Worm (Caenorhabditis elegans) whole organism, L3 larva: ENCODE data around the gene nmgp-1.

ENCODE experiments used
- R02D3.7 ChIP-seq: fragments of 150-350 bp; optimal IDR thresholded peaks from 2 replicates; lab custom pipeline; 2014; ENCODE audit warnings: missing biosample characterization, missing genetic modification characterization
- ZK546.5 ChIP-seq: sonication (generic microtip); optimal IDR thresholded peaks from 2 replicates; lab custom pipeline; 2017; ENCODE audit warnings: missing biosample characterization, missing genetic modification characterization
- aly-2 ChIP-seq: fragments of 150-350 bp; optimal IDR thresholded peaks from 2 replicates; lab custom pipeline; 2014; ENCODE audit warnings: missing biosample characterization, missing genetic modification characterization
- ama-1 ChIP-seq: fragments of 150-350 bp; optimal IDR thresholded peaks from 2 replicates; lab custom pipeline; 2018
- ceh-82 ChIP-seq: fragments of 150-350 bp; optimal IDR thresholded peaks from 2 replicates; lab custom pipeline; 2014; ENCODE audit warnings: missing biosample characterization, missing genetic modification characterization
- ceh-9 ChIP-seq: sonication (generic microtip); optimal IDR thresholded peaks from 2 replicates; lab custom pipeline; 2018; ENCODE audit warnings: missing biosample characterization, missing genetic modification characterization
- daf-12 ChIP-seq: fragments of 150-350 bp; optimal IDR thresholded peaks from 2 replicates; lab custom pipeline; 2014; ENCODE audit warnings: missing biosample characterization, missing genetic modification reagents, missing genetic modification characterization
- egl-27 ChIP-seq: sonication (generic microtip); optimal IDR thresholded peaks from 4 replicates; lab custom pipeline; 2017; ENCODE audit warnings: missing biosample characterization, missing genetic modification reagents, missing genetic modification characterization
- egl-5 ChIP-seq: fragments of 150-350 bp; optimal IDR thresholded peaks from 2 replicates; lab custom pipeline; 2017; ENCODE audit warnings: missing biosample characterization, missing genetic modification reagents, missing genetic modification characterization, inconsistent platforms
- elt-1 ChIP-seq: fragments of 150-350 bp; optimal IDR thresholded peaks from 2 replicates; lab custom pipeline; 2014; ENCODE audit warnings: missing biosample characterization, missing genetic modification characterization
- elt-2 ChIP-seq: sonication (generic microtip); optimal IDR thresholded peaks from 2 replicates; lab custom pipeline; 2016; ENCODE audit warnings: missing genetic modification reagents, mild to moderate bottlenecking, missing genetic modification characterization, missing compliant biosample characterization
- elt-3 ChIP-seq, 3 experiments: fragments of 150-350 bp in 1 of 3; sonication (generic microtip) in 2 of 3; optimal IDR thresholded peaks; 2 replicates in 2 of 3; 4 replicates in 1 of 3; lab custom pipeline; 2014 to 2017; ENCODE audit warnings: missing biosample characterization in 3 of 3, missing genetic modification characterization in 3 of 3
- eor-1 ChIP-seq, 2 experiments: fragments of 150-350 bp; optimal IDR thresholded peaks; 2 replicates each; lab custom pipeline; 2014 to 2018; ENCODE audit warnings: missing biosample characterization in 2 of 2, missing genetic modification characterization in 2 of 2
- fkh-2 ChIP-seq: fragments of 150-350 bp; optimal IDR thresholded peaks from 2 replicates; lab custom pipeline; 2014; ENCODE audit warnings: missing biosample characterization, missing genetic modification reagents, missing genetic modification characterization
- hmg-11 ChIP-seq: sonication (generic microtip); optimal IDR thresholded peaks from 2 replicates; lab custom pipeline; 2016; ENCODE audit warnings: missing genetic modification characterization, missing compliant biosample characterization
- jun-1 ChIP-seq: fragments of 150-350 bp; optimal IDR thresholded peaks from 2 replicates; lab custom pipeline; 2014; ENCODE audit warnings: missing biosample characterization, missing genetic modification reagents, missing genetic modification characterization
- lin-39 ChIP-seq: fragments of 150-350 bp; optimal IDR thresholded peaks from 2 replicates; lab custom pipeline; 2018; ENCODE audit warnings: missing biosample characterization, missing genetic modification reagents, missing genetic modification characterization
- lsy-12 ChIP-seq: sonication (generic microtip); optimal IDR thresholded peaks from 2 replicates; lab custom pipeline; 2016; ENCODE audit warnings: mild to moderate bottlenecking, missing genetic modification characterization, missing compliant biosample characterization
- mdl-1 ChIP-seq: fragments of 150-350 bp; optimal IDR thresholded peaks from 2 replicates; lab custom pipeline; 2014; ENCODE audit warnings: missing biosample characterization, missing genetic modification characterization
- mml-1 ChIP-seq: fragments of 150-350 bp; sonication (generic microtip); optimal IDR thresholded peaks from 3 replicates; lab custom pipeline; 2014; ENCODE audit warnings: missing biosample characterization, missing genetic modification characterization
- nfya-1 ChIP-seq: sonication (generic microtip); optimal IDR thresholded peaks from 2 replicates; lab custom pipeline; 2017; ENCODE audit warnings: missing genetic modification characterization, mild to moderate bottlenecking, missing compliant biosample characterization, antibody characterized with exemption, moderate library complexity; ENCODE audit not compliant: insufficient read depth
- nhr-28 ChIP-seq: fragments of 150-350 bp; optimal IDR thresholded peaks from 2 replicates; lab custom pipeline; 2014; ENCODE audit warnings: missing biosample characterization, missing genetic modification characterization
- nhr-43 ChIP-seq: sonication (generic microtip); optimal IDR thresholded peaks from 2 replicates; lab custom pipeline; 2016; ENCODE audit warnings: mild to moderate bottlenecking, missing genetic modification characterization, missing compliant biosample characterization; ENCODE audit not compliant: poor library complexity, severe bottlenecking
- nhr-67 ChIP-seq: fragments of 150-350 bp; optimal IDR thresholded peaks from 2 replicates; lab custom pipeline; 2014; ENCODE audit warnings: missing biosample characterization, missing genetic modification characterization
- nhr-76 ChIP-seq: fragments of 150-350 bp; sonication (generic microtip); optimal IDR thresholded peaks from 5 replicates; lab custom pipeline; 2014; ENCODE audit warnings: missing biosample characterization, missing genetic modification characterization
- nhr-77 ChIP-seq: fragments of 150-350 bp; optimal IDR thresholded peaks from 2 replicates; lab custom pipeline; 2014; ENCODE audit warnings: missing biosample characterization, missing genetic modification characterization
- snpc-4 ChIP-seq: fragments of 150-350 bp; optimal IDR thresholded peaks from 2 replicates; lab custom pipeline; 2014; ENCODE audit warnings: missing biosample characterization, missing genetic modification characterization
- unc-62 ChIP-seq: fragments of 150-350 bp; sonication (generic microtip); optimal IDR thresholded peaks from 4 replicates; lab custom pipeline; 2014; ENCODE audit warnings: missing biosample characterization, missing genetic modification reagents, missing genetic modification characterization

The nmgp-1 gene

ce11 chrII:6286865-6287264 is 26.2 kb downstream of the nmgp-1 start, which contains the start of gene F13H8.6:
Gene F13H8.6 (minus strand): TSS chrII:6286965.
- TF ChIP-seq mdl-1 (tag; lab: Kevin White, UChicago): no peak
- TF ChIP-seq ceh-82 (tag; lab: Kevin White, UChicago): no peak
- TF ChIP-seq R02D3.7 (tag; lab: Kevin White, UChicago): no peak
- no peak for TF ChIP-seq lin-39 (tag; lab: Kevin White, UChicago)
- TF ChIP-seq eor-1 (tag; optimal IDR thresholded peaks at IDR 0.05; lab: Kevin White, UChicago): no peak
- no peak for TF ChIP-seq snpc-4
- no peak for TF ChIP-seq ZK546.5 (tag; lab: Kevin White, UChicago)
- TF ChIP-seq hmg-11 (tag; lab: Kevin White, UChicago): no peak
- TF ChIP-seq nhr-76: no peak
- no peak for TF ChIP-seq ama-1 (lab: Kevin White, UChicago)
- TF ChIP-seq unc-62 (GFP tag; lab: Kevin White, UChicago): no peak

DNA sequence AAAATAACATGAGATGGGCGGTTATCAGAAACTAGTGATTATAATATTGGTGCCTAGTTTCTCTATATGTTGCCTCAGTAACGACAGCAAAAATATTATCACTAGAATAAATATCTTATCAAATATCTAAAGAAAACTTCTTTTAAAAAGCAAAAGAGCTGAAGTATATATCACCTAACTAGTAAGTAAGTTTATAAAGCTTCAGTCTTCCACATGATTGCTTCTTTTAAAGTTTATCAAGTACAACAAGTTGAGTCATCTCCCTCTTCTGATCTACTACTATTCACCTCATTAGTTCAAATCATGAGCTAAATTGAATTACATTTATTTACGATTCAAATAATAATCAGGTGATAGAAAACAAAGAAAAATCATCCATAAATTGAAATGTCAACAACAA is 27.4 kb downstream of the nmgp-1 start:
- TF ChIP-seq daf-12 (tag; lab: Kevin White, UChicago): no peak
- TF ChIP-seq eor-1 (tag; optimal IDR thresholded peaks at IDR 0.05; lab: Kevin White, UChicago): no peak
- no peak for TF ChIP-seq nhr-76
- no peak for TF ChIP-seq elt-2 (tag; lab: Kevin White, UChicago)
- TF ChIP-seq nhr-28 (tag; lab: Kevin White, UChicago): no peak
- no peak for TF ChIP-seq hmg-11 (tag; lab: Kevin White, UChicago)
- no peak for TF ChIP-seq nhr-67
- TF ChIP-seq fkh-2: no peak
- TF ChIP-seq unc-62 (GFP tag; lab: Kevin White, UChicago): no peak
- TF ChIP-seq ceh-9 (tag; lab: Kevin White, UChicago): no peak
- TF ChIP-seq ama-1 (lab: Kevin White, UChicago): no peak
- no peak for TF ChIP-seq mml-1 (tag; lab: Kevin White, UChicago)
- TF ChIP-seq nhr-43: no peak
- no peak for TF ChIP-seq elt-1
- TF ChIP-seq, all 47 proteins: peak for 0

ce11 chrII:6290047-6290582 is 29.5 kb downstream of the nmgp-1 start, which contains the start of gene upb-1:
Gene upb-1 (minus strand): TSS chrII:6290097.
- TF ChIP-seq elt-2 (tag; lab: Kevin White, UChicago) (peak; percentile 78), mml-1 (tag; lab: Kevin White, UChicago) (no peak)

DNA sequence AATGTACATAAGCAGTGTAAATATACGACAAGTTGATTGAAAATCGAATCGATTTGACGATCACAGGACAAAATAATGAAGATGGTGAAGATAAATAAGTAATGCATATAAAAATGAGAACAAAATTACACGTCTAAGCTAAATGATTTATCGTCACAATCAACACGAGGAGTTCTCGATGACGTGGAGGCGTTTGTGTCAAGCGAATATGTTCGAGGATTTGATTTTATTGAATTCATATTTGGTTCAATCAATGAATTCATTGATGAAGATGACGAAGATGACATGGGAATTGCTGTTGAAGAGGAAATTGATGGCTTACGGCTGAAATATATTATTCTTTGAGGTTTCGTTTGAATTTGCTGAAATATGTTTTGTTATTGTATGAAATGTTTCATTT is 31.9 kb downstream of the nmgp-1 start, which contains the start of gene nyn-3:
Gene nyn-3, minus strand, starts transcription at position 101 of the 400 bp plus-strand sequence.
- TF ChIP-seq ama-1 (lab: Kevin White, UChicago) (no peak), mml-1 (tag; lab: Kevin White, UChicago) (no peak), lin-39 (tag; lab: Kevin White, UChicago) (no peak), eor-1 (tag; optimal IDR thresholded peaks at IDR 0.05; lab: Kevin White, UChicago) (no peak)

DNA sequence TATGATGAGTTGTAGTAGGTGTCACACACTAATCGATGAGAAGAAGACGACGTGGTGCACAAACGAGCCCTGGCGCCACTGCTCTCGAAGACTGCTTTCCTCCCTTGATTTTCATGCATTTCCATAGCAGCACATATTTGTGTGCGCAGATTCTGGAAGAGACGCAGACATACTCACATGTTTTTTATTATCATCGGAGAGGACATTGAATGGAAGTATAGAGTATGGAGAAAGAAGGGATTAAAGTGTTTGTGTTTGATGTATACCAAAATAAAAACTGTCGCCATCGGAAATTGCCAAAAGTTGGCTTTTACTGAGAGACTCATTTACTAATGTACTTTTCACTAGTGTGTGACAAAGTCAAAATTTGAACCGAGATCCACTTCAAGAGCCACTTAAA is 33.6 kb downstream of the nmgp-1 start, which contains the start of gene mps-1:
Gene mps-1, minus strand, starts transcription at position 101 of the 400 bp plus-strand sequence.
- TF ChIP-seq nhr-77: no peak
- TF ChIP-seq, all 47 proteins: peak for 0

- TF ChIP-seq aly-2 (tag; lab: Kevin White, UChicago) (no peak), elt-3 (tag; optimal IDR thresholded peaks at IDR 0.05; lab: Kevin White, UChicago) (no peak), nhr-76 (no peak), lsy-12 (tag; lab: Kevin White, UChicago) (no peak), daf-12 (tag; lab: Kevin White, UChicago) (no peak), egl-5 (tag; lab: Kevin White, UChicago) (peak; percentile 40), ZK546.5 (tag; lab: Kevin White, UChicago) (no peak), elt-2 (tag; lab: Kevin White, UChicago) (no peak), nfya-1 (tag; lab: Kevin White, UChicago) (peak; percentile 1), egl-27 (no peak), jun-1 (tag; lab: Kevin White, UChicago) (no peak)
- TF ChIP-seq, all 47 proteins: peak for 2
These were observed 42.6 kb downstream of the nmgp-1 start, which contains the start of gene C29F5.1 for ce11 chrII:6303209-6303740. Gene C29F5.1 (plus strand): TSS chrII:6303525.
